Worm (Caenorhabditis elegans) whole organism, L3 larva: ENCODE results near the gene pps-1.

ENCODE experiments used
- R02D3.7 ChIP-seq: fragments of 150-350 bp; optimal IDR thresholded peaks from 2 replicates; lab custom pipeline; 2014; ENCODE audit warnings: missing biosample characterization, missing genetic modification characterization
- ama-1 ChIP-seq: fragments of 150-350 bp; optimal IDR thresholded peaks from 2 replicates; lab custom pipeline; 2018
- ceh-82 ChIP-seq: fragments of 150-350 bp; optimal IDR thresholded peaks from 2 replicates; lab custom pipeline; 2014; ENCODE audit warnings: missing biosample characterization, missing genetic modification characterization
- fkh-10 ChIP-seq: sonication (generic microtip); optimal IDR thresholded peaks from 2 replicates; lab custom pipeline; 2017; ENCODE audit warnings: missing biosample characterization, missing genetic modification reagents, missing genetic modification characterization
- fos-1 ChIP-seq: fragments of 150-350 bp; optimal IDR thresholded peaks from 2 replicates; lab custom pipeline; 2014; ENCODE audit warnings: missing biosample characterization, missing genetic modification characterization
- nfya-1 ChIP-seq: sonication (generic microtip); optimal IDR thresholded peaks from 2 replicates; lab custom pipeline; 2017; ENCODE audit warnings: missing genetic modification characterization, mild to moderate bottlenecking, missing compliant biosample characterization, antibody characterized with exemption, moderate library complexity; ENCODE audit not compliant: insufficient read depth
- nhr-23 ChIP-seq: fragments of 150-350 bp; optimal IDR thresholded peaks from 2 replicates; lab custom pipeline; 2014; ENCODE audit warnings: missing biosample characterization, missing genetic modification reagents, missing genetic modification characterization
- pha-4 ChIP-seq: fragments of 150-350 bp; optimal IDR thresholded peaks from 2 replicates; lab custom pipeline; 2014; ENCODE audit warnings: missing biosample characterization, missing genetic modification reagents, missing genetic modification characterization
- sea-2 ChIP-seq: fragments of 150-350 bp; sonication (generic microtip); optimal IDR thresholded peaks from 4 replicates; lab custom pipeline; 2014; ENCODE audit warnings: missing biosample characterization, missing genetic modification reagents, missing genetic modification characterization
- unc-62 ChIP-seq: fragments of 150-350 bp; sonication (generic microtip); optimal IDR thresholded peaks from 4 replicates; lab custom pipeline; 2014; ENCODE audit warnings: missing biosample characterization, missing genetic modification reagents, missing genetic modification characterization
- zag-1 ChIP-seq: fragments of 150-350 bp; optimal IDR thresholded peaks from 2 replicates; lab custom pipeline; 2014; ENCODE audit warnings: missing biosample characterization, missing genetic modification characterization
- ztf-11 ChIP-seq: fragments of 150-350 bp; optimal IDR thresholded peaks from 2 replicates; lab custom pipeline; 2014; ENCODE audit warnings: missing biosample characterization, missing genetic modification characterization
- ztf-4 ChIP-seq: fragments of 150-350 bp; optimal IDR thresholded peaks from 2 replicates; lab custom pipeline; 2014; ENCODE audit warnings: missing biosample characterization, missing genetic modification characterization

ce11 chrIV:10174328-10174727 is 12.5 kb downstream of the pps-1 start, which contains the start of gene pxf-1:
- no peak for TF ChIP-seq unc-62 (GFP tag; lab: Kevin White, UChicago)
- TF ChIP-seq ztf-4 (tag; lab: Kevin White, UChicago) = no peak
- TF ChIP-seq nfya-1 (tag; lab: Kevin White, UChicago) = no peak
- TF ChIP-seq fkh-10 (GFP tag; lab: Kevin White, UChicago) = no peak
- no peak for TF ChIP-seq sea-2 (GFP tag; lab: Kevin White, UChicago)
- TF ChIP-seq ztf-11 (tag; lab: Kevin White, UChicago) = no peak
- TF ChIP-seq zag-1 (tag; lab: Kevin White, UChicago) = no peak
- no peak for TF ChIP-seq nhr-23 (tag; lab: Kevin White, UChicago)
- TF ChIP-seq R02D3.7 = no peak
- TF ChIP-seq pha-4 (tag; lab: Kevin White, UChicago) = no peak
- TF ChIP-seq ceh-82 (tag; lab: Kevin White, UChicago) = no peak
- TF ChIP-seq fos-1 = no peak
- no peak for TF ChIP-seq ama-1 (lab: Kevin White, UChicago)
